Worm (Caenorhabditis elegans) whole organism, early embryonic: ENCODE results near the gene fbxl-3.

Experiments
- B0310.2 ChIP-seq: sonication (generic microtip); optimal IDR thresholded peaks from 2 replicates; lab custom pipeline; 2016; ENCODE audit warnings: mild to moderate bottlenecking, missing genetic modification characterization, missing compliant biosample characterization
- F13C5.2 ChIP-seq: sonication (generic microtip); optimal IDR thresholded peaks from 2 replicates; lab custom pipeline; 2017; ENCODE audit warnings: mild to moderate bottlenecking, missing genetic modification characterization, inconsistent platforms, missing compliant biosample characterization
- aly-1 ChIP-seq: sonication (generic microtip); optimal IDR thresholded peaks from 2 replicates; lab custom pipeline; 2016; ENCODE audit warnings: missing genetic modification characterization, missing compliant biosample characterization
- ama-1 ChIP-seq: fragments of 150-350 bp; optimal IDR thresholded peaks from 2 replicates; lab custom pipeline; 2014
- ceh-13 ChIP-seq: fragments of 200-800 bp; sonication (Bioruptor generic); optimal IDR thresholded peaks from 2 replicates; lab custom pipeline; 2018; ENCODE audit warnings: mild to moderate bottlenecking, missing genetic modification characterization, missing compliant biosample characterization
- ceh-36 ChIP-seq: sonication (generic microtip); optimal IDR thresholded peaks from 2 replicates; lab custom pipeline; 2016; ENCODE audit warnings: missing genetic modification characterization, inconsistent platforms, missing compliant biosample characterization
- ets-7 ChIP-seq: sonication (generic microtip); optimal IDR thresholded peaks from 2 replicates; lab custom pipeline; 2016; ENCODE audit warnings: missing genotype, missing genetic modification characterization, missing compliant biosample characterization
- flt-1 ChIP-seq: fragments of 200-800 bp; sonication (Bioruptor generic); IDR thresholded peaks from 2 replicates; pipeline ENCODE4 v1.3.6; 2022; ENCODE audit warnings: missing genetic modification characterization, missing compliant biosample characterization
- hmbx-1 ChIP-seq: sonication (generic microtip); optimal IDR thresholded peaks from 2 replicates; lab custom pipeline; 2016; ENCODE audit warnings: mild to moderate bottlenecking, missing genetic modification characterization, missing compliant biosample characterization
- hmg-4 ChIP-seq: fragments of 200-800 bp; sonication (Bioruptor generic); optimal IDR thresholded peaks from 2 replicates; lab custom pipeline; 2018; ENCODE audit warnings: mild to moderate bottlenecking, missing genetic modification characterization, missing compliant biosample characterization
- hnd-1 ChIP-seq: sonication (generic microtip); optimal IDR thresholded peaks from 2 replicates; lab custom pipeline; 2016; ENCODE audit warnings: missing genetic modification characterization, missing compliant biosample characterization
- pes-1 ChIP-seq: fragments of 200-800 bp; sonication (Bioruptor generic); IDR thresholded peaks from 2 replicates; pipeline ENCODE4 v1.3.6; 2022; ENCODE audit warnings: missing genetic modification reagents, missing genetic modification characterization, missing compliant biosample characterization
- scrt-1 ChIP-seq: fragments of 200-800 bp; sonication (Bioruptor generic); IDR thresholded peaks from 2 replicates; pipeline ENCODE4 v1.3.6; 2022; ENCODE audit warnings: missing genetic modification characterization, missing compliant biosample characterization
- sea-1 ChIP-seq: fragments of 200-800 bp; sonication (Bioruptor generic); conservative IDR thresholded peaks from 2 replicates; pipeline ENCODE4 v1.3.6; 2022; ENCODE audit warnings: missing genetic modification characterization, missing compliant biosample characterization
- tbx-11 ChIP-seq: fragments of 200-800 bp; sonication (Bioruptor generic); IDR thresholded peaks from 2 replicates; pipeline ENCODE4 v1.3.6; 2022; ENCODE audit warnings: missing genetic modification characterization, missing compliant biosample characterization
- tbx-37 ChIP-seq: fragments of 200-800 bp; sonication (Bioruptor generic); conservative IDR thresholded peaks from 2 replicates; pipeline ENCODE4 v1.3.6; 2022; ENCODE audit warnings: missing genetic modification reagents, missing genetic modification characterization, missing compliant biosample characterization
- tra-4 ChIP-seq: sonication (generic microtip); optimal IDR thresholded peaks from 2 replicates; lab custom pipeline; 2017; ENCODE audit warnings: missing genetic modification characterization, missing compliant biosample characterization

Gene fbxl-3

DNA sequence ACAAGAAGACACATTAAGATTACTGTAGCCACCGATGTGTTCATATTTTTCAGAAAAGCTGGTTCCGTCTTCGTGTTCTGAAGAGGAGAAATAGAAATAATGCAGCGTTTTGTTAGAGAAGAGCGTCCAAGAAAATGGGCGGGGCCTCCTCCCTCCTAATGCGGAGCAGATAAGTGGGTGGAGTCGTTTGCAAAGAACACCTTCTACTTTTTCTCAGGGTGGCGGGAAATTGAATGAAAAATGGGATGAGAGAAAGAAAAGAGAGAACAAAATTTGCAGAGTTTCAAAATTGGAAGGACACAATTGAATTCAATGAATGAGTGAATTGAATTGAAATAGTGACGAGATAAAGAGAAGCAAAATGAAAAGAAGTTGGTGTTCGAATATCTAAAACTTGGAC is 33.1 kb downstream of the fbxl-3 start, which contains the start of gene F09E5.16:
Gene F09E5.16, minus strand, starts transcription at position 101 of the 400 bp plus-strand sequence.
- TF ChIP-seq ceh-36 (tag; lab: Kevin White, UChicago): no peak
- no peak for TF ChIP-seq ceh-13 (GFP tag; lab: Kevin White, UChicago)
- TF ChIP-seq ets-7: no peak
- no peak for TF ChIP-seq tbx-11 (GFP tag; lab: Robert Waterston, UW)
- no peak for TF ChIP-seq scrt-1 (GFP tag; lab: Robert Waterston, UW)
- no peak for TF ChIP-seq hnd-1
- no peak for TF ChIP-seq tbx-37
- no peak for TF ChIP-seq sea-1 (GFP tag; lab: Robert Waterston, UW)
- TF ChIP-seq ama-1: no peak
- no peak for TF ChIP-seq hmbx-1 (tag; lab: Kevin White, UChicago)
- no peak for TF ChIP-seq B0310.2
- no peak for TF ChIP-seq pes-1 (GFP tag; lab: Robert Waterston, UW)
- TF ChIP-seq tra-4 (tag; lab: Kevin White, UChicago): no peak
- no peak for TF ChIP-seq aly-1
- no peak for TF ChIP-seq hmg-4
- no peak for TF ChIP-seq F13C5.2 (tag; lab: Kevin White, UChicago)
- TF ChIP-seq flt-1 (GFP tag; lab: Robert Waterston, UW): no peak

DNA sequence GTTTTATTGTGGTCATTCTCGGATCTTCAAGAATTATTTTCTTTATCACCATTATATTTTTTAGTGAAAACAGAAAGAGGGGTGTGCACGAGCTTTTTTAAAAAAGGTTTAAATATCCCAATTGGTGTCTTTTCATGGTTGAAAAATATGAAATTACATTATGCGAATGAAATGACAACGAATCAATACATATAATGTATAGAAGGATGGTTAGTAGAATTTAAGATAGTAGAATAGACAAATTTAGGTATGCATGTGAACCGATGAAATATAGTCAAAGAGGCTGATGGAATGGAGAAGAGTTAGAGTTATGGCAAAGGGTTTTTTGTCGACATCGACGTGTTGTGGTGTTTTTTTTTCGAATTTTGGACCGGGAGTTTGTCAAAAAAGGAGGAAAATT is 34.2 kb downstream of the fbxl-3 start:
- TF ChIP-seq ets-7 (no peak), tbx-11 (GFP tag; lab: Robert Waterston, UW) (no peak), flt-1 (GFP tag; lab: Robert Waterston, UW) (no peak), aly-1 (no peak), hmg-4 (no peak), F13C5.2 (tag; lab: Kevin White, UChicago) (no peak), hnd-1 (no peak), hmbx-1 (tag; lab: Kevin White, UChicago) (no peak), pes-1 (GFP tag; lab: Robert Waterston, UW) (no peak), tra-4 (tag; lab: Kevin White, UChicago) (no peak), ama-1 (no peak), tbx-37 (no peak), ceh-13 (GFP tag; lab: Kevin White, UChicago) (no peak), scrt-1 (GFP tag; lab: Robert Waterston, UW) (no peak), B0310.2 (no peak), sea-1 (GFP tag; lab: Robert Waterston, UW) (no peak), ceh-36 (tag; lab: Kevin White, UChicago) (no peak)

DNA sequence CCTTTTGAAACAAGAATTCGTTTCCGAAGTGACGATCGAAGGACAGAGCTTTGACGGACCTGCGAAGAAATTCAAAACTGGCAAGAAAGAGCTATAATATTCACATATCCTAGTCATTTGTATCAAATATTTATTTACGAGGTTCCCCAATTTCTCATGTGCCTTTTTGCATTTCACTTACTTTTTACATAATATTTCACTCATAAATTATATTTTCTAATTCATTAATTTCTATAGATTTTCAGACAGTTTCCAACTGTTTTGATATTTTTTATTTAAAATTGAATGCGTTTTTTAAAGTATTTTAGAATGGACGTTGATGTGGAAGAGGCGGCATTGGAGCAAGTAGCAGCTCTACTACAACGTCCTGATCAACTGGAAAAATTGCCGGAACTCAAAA is 39.5 kb downstream of the fbxl-3 start, which contains the start of gene sec-6:
Gene sec-6, plus strand, starts transcription at position 301 of the 400 bp plus-strand sequence.
- TF ChIP-seq sea-1 (GFP tag; lab: Robert Waterston, UW): no peak
- no peak for TF ChIP-seq F13C5.2 (tag; lab: Kevin White, UChicago)
- no peak for TF ChIP-seq tbx-11 (GFP tag; lab: Robert Waterston, UW)
- no peak for TF ChIP-seq B0310.2
- TF ChIP-seq hnd-1: no peak
- TF ChIP-seq hmbx-1 (tag; lab: Kevin White, UChicago): no peak
- TF ChIP-seq pes-1 (GFP tag; lab: Robert Waterston, UW): no peak
- no peak for TF ChIP-seq flt-1 (GFP tag; lab: Robert Waterston, UW)
- no peak for TF ChIP-seq ceh-13 (GFP tag; lab: Kevin White, UChicago)
- TF ChIP-seq hmg-4: no peak
- TF ChIP-seq ama-1: no peak
- TF ChIP-seq ets-7: no peak
- no peak for TF ChIP-seq scrt-1 (GFP tag; lab: Robert Waterston, UW)
- no peak for TF ChIP-seq ceh-36 (tag; lab: Kevin White, UChicago)
- TF ChIP-seq tra-4 (tag; lab: Kevin White, UChicago): no peak
- no peak for TF ChIP-seq aly-1
- no peak for TF ChIP-seq tbx-37

DNA sequence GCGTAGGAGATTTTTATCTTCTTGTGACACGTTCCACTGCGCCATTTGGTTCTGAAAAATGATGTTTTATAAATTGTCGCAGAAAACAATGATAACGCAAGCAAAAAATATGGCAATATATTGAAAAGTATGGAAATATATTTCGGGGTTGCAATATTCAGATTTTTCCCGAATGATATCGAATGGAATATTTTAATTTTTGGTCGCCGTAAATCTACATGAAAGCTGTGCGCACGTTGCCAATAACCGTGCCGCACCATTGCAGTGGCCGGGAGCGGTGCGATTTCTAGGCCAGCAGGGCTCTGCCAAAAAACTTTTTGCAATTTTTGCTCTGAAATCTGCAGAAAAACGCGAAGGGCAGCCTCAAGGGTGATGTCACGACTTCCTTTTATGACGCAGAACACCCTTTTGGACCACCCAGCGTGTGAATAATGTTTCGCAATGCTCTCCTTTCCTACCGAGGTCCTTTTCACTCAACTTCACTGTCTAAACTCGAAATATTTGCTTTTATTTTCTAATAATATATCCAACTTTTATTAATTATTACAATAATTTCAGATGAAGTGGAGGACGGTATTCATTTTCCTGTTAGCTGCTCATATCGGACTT is 40.5 kb downstream of the fbxl-3 start, which contains the start of the genes F09E5.11 and bmy-1:
Gene F09E5.11, minus strand, starts transcription at position 51 of the 609 bp plus-strand sequence.
Gene bmy-1, plus strand, starts transcription at position 559 of the 609 bp plus-strand sequence.
- TF ChIP-seq hmbx-1 (tag; lab: Kevin White, UChicago) (no peak), sea-1 (GFP tag; lab: Robert Waterston, UW) (0 out of 2 replicates have a peak, but pooled peaks have one; percentile 23), F13C5.2 (tag; lab: Kevin White, UChicago) (peak; percentile 61), tbx-11 (GFP tag; lab: Robert Waterston, UW) (0 out of 2 replicates have a peak, but pooled peaks have one; percentile 42), B0310.2 (no peak), ets-7 (peak; percentile 23), flt-1 (GFP tag; lab: Robert Waterston, UW) (0 out of 2 replicates have a peak, but pooled peaks have one; percentile 11), ceh-13 (GFP tag; lab: Kevin White, UChicago) (peak; percentile 21), pes-1 (GFP tag; lab: Robert Waterston, UW) (peak; percentile 74), tbx-37 (peak; percentile 79), hmg-4 (peak; percentile 74), ceh-36 (tag; lab: Kevin White, UChicago) (no peak)

- no peak for TF ChIP-seq hmg-4
- TF ChIP-seq hnd-1: no peak
- TF ChIP-seq pes-1 (GFP tag; lab: Robert Waterston, UW): no peak
- no peak for TF ChIP-seq ets-7
- no peak for TF ChIP-seq ceh-36 (tag; lab: Kevin White, UChicago)
- TF ChIP-seq tbx-11 (GFP tag; lab: Robert Waterston, UW): no peak
- TF ChIP-seq hmbx-1 (tag; lab: Kevin White, UChicago): no peak
- no peak for TF ChIP-seq B0310.2
- no peak for TF ChIP-seq flt-1 (GFP tag; lab: Robert Waterston, UW)
- no peak for TF ChIP-seq scrt-1 (GFP tag; lab: Robert Waterston, UW)
- TF ChIP-seq sea-1 (GFP tag; lab: Robert Waterston, UW): no peak
- no peak for TF ChIP-seq tbx-37
- no peak for TF ChIP-seq F13C5.2 (tag; lab: Kevin White, UChicago)
- no peak for TF ChIP-seq ama-1
- no peak for TF ChIP-seq tra-4 (tag; lab: Kevin White, UChicago)
- TF ChIP-seq ceh-13 (GFP tag; lab: Kevin White, UChicago): no peak
- TF ChIP-seq aly-1: no peak
Measured at ce11 chrII:5355384-5355783, 43.3 kb downstream of the fbxl-3 start, which contains the start of gene srg-69. Gene srg-69, plus strand, starts transcription at chrII:5355684.

DNA sequence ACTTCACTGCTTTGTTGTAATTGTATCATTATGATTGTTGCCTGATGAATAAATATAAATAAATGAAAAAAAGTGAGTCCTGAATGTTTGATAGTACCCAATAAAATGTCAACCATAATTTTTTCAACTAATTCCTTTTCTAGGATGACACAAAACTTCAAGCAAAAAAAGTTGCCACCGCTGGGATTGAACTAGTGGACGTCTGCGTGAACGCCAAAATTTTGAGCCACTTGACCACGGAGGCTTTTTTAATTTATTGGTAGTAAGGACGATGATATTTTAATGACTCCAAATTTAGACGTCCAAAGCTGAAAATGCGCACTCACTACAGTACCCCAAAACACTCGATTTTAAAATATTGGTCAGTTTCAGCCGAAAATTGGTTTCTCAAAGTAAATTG is 45.1 kb downstream of the fbxl-3 start:
- TF ChIP-seq pes-1 (GFP tag; lab: Robert Waterston, UW): peak; percentile 46; the same call in 1 of the 2 replicates
- no peak for TF ChIP-seq tra-4 (tag; lab: Kevin White, UChicago)

ce11 chrII:5351799-5352198 is 46.9 kb downstream of the fbxl-3 start, which contains the start of gene F09E5.7:
Gene F09E5.7, plus strand, starts transcription at chrII:5352099.
- TF ChIP-seq hnd-1 (no peak), tbx-11 (GFP tag; lab: Robert Waterston, UW) (no peak), flt-1 (GFP tag; lab: Robert Waterston, UW) (no peak), ceh-36 (tag; lab: Kevin White, UChicago) (no peak), F13C5.2 (tag; lab: Kevin White, UChicago) (no peak), hmbx-1 (tag; lab: Kevin White, UChicago) (no peak), tbx-37 (no peak), aly-1 (no peak), B0310.2 (no peak), ceh-13 (GFP tag; lab: Kevin White, UChicago) (no peak), ama-1 (no peak), pes-1 (GFP tag; lab: Robert Waterston, UW) (no peak), sea-1 (GFP tag; lab: Robert Waterston, UW) (no peak), tra-4 (tag; lab: Kevin White, UChicago) (no peak), ets-7 (no peak), hmg-4 (no peak)
